Fruit fly (Drosophila melanogaster) whole organism: Measurements from ENCODE around the gene CG6688.

Experiments used
- CG8478 ChIP-seq: fragments of >200 bp; optimal IDR thresholded peaks from 2 replicates; lab custom pipeline; 2018; ENCODE audit warnings: inconsistent platforms
- Dll ChIP-seq: fragments of >200 bp; optimal IDR thresholded peaks from 2 replicates; lab custom pipeline; 2017
- EcR ChIP-seq, 2 experiments: fragments of >200 bp; optimal IDR thresholded peaks; 2 replicates each; lab custom pipeline; 2017; ENCODE audit warnings: missing biosample characterization in 2 of 2, missing genetic modification characterization in 2 of 2, missing genetic modification reagents in 2 of 2
- pan ChIP-seq: fragments of >200 bp; optimal IDR thresholded peaks from 2 replicates; lab custom pipeline; 2017
- psq ChIP-seq: fragments of >200 bp; optimal IDR thresholded peaks from 2 replicates; lab custom pipeline; 2017
- usp ChIP-seq: fragments of >200 bp; optimal IDR thresholded peaks from 2 replicates; lab custom pipeline; 2017; ENCODE audit warnings: missing biosample characterization, missing genetic modification characterization, mixed read lengths

- TF ChIP-seq Dll (lab: Kevin White, UChicago) (no peak), psq (lab: Kevin White, UChicago) (no peak), CG8478 (lab: Kevin White, UChicago) (no peak), pan (lab: Kevin White, UChicago) (no peak), EcR (GFP tag; optimal IDR thresholded peaks at IDR 0.05; lab: Kevin White, UChicago) (no peak), usp (GFP tag; lab: Kevin White, UChicago) (no peak)
Measured at dm6 chr3R:23053936-23054335, 41.7 kb downstream of the CG6688 start, which contains the start of gene p53.
